Worm (Caenorhabditis elegans) whole organism, early embryonic: ENCODE data around the gene F59A7.11.

Source experiments
- B0310.2 ChIP-seq: sonication (generic microtip); optimal IDR thresholded peaks from 2 replicates; lab custom pipeline; 2016; ENCODE audit warnings: mild to moderate bottlenecking, missing genetic modification characterization, missing compliant biosample characterization
- F13C5.2 ChIP-seq: sonication (generic microtip); optimal IDR thresholded peaks from 2 replicates; lab custom pipeline; 2017; ENCODE audit warnings: mild to moderate bottlenecking, missing genetic modification characterization, inconsistent platforms, missing compliant biosample characterization
- aly-1 ChIP-seq: sonication (generic microtip); optimal IDR thresholded peaks from 2 replicates; lab custom pipeline; 2016; ENCODE audit warnings: missing genetic modification characterization, missing compliant biosample characterization
- ama-1 ChIP-seq: fragments of 150-350 bp; optimal IDR thresholded peaks from 2 replicates; lab custom pipeline; 2014
- ceh-13 ChIP-seq: fragments of 200-800 bp; sonication (Bioruptor generic); optimal IDR thresholded peaks from 2 replicates; lab custom pipeline; 2018; ENCODE audit warnings: mild to moderate bottlenecking, missing genetic modification characterization, missing compliant biosample characterization
- ceh-36 ChIP-seq: sonication (generic microtip); optimal IDR thresholded peaks from 2 replicates; lab custom pipeline; 2016; ENCODE audit warnings: missing genetic modification characterization, inconsistent platforms, missing compliant biosample characterization
- ets-7 ChIP-seq: sonication (generic microtip); optimal IDR thresholded peaks from 2 replicates; lab custom pipeline; 2016; ENCODE audit warnings: missing genotype, missing genetic modification characterization, missing compliant biosample characterization
- flt-1 ChIP-seq: fragments of 200-800 bp; sonication (Bioruptor generic); IDR thresholded peaks from 2 replicates; pipeline ENCODE4 v1.3.6; 2022; ENCODE audit warnings: missing genetic modification characterization, missing compliant biosample characterization
- hmbx-1 ChIP-seq: sonication (generic microtip); optimal IDR thresholded peaks from 2 replicates; lab custom pipeline; 2016; ENCODE audit warnings: mild to moderate bottlenecking, missing genetic modification characterization, missing compliant biosample characterization
- hmg-4 ChIP-seq: fragments of 200-800 bp; sonication (Bioruptor generic); optimal IDR thresholded peaks from 2 replicates; lab custom pipeline; 2018; ENCODE audit warnings: mild to moderate bottlenecking, missing genetic modification characterization, missing compliant biosample characterization
- hnd-1 ChIP-seq: sonication (generic microtip); optimal IDR thresholded peaks from 2 replicates; lab custom pipeline; 2016; ENCODE audit warnings: missing genetic modification characterization, missing compliant biosample characterization
- pes-1 ChIP-seq: fragments of 200-800 bp; sonication (Bioruptor generic); IDR thresholded peaks from 2 replicates; pipeline ENCODE4 v1.3.6; 2022; ENCODE audit warnings: missing genetic modification reagents, missing genetic modification characterization, missing compliant biosample characterization
- scrt-1 ChIP-seq: fragments of 200-800 bp; sonication (Bioruptor generic); IDR thresholded peaks from 2 replicates; pipeline ENCODE4 v1.3.6; 2022; ENCODE audit warnings: missing genetic modification characterization, missing compliant biosample characterization
- sea-1 ChIP-seq: fragments of 200-800 bp; sonication (Bioruptor generic); conservative IDR thresholded peaks from 2 replicates; pipeline ENCODE4 v1.3.6; 2022; ENCODE audit warnings: missing genetic modification characterization, missing compliant biosample characterization
- tbx-11 ChIP-seq: fragments of 200-800 bp; sonication (Bioruptor generic); IDR thresholded peaks from 2 replicates; pipeline ENCODE4 v1.3.6; 2022; ENCODE audit warnings: missing genetic modification characterization, missing compliant biosample characterization
- tbx-37 ChIP-seq: fragments of 200-800 bp; sonication (Bioruptor generic); conservative IDR thresholded peaks from 2 replicates; pipeline ENCODE4 v1.3.6; 2022; ENCODE audit warnings: missing genetic modification reagents, missing genetic modification characterization, missing compliant biosample characterization
- tra-4 ChIP-seq: sonication (generic microtip); optimal IDR thresholded peaks from 2 replicates; lab custom pipeline; 2017; ENCODE audit warnings: missing genetic modification characterization, missing compliant biosample characterization

Gene F59A7.11

DNA sequence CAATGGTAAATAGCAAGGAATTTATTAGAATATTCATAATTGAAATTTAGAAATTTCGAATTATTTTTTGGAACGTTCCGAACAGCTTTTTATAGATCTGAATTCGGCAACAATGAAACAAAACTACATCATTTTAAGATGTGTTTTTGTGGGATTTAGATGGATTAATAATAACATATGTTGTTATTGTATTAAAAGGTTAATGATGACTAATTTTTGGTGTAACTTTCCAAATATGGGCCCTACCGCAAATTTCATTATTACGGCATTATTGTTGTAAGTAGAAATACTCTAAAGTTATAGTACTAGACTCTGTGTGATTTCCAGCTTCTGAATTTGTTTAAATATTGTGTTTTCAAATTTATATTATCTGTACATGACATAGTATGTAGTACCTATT is at the start of gene F59A7.11:
F59A7.11 (minus strand) TSS at position 101 of the 400 bp plus-strand sequence.
- TF ChIP-seq aly-1 (tag; lab: Kevin White, UChicago) (no peak), flt-1 (no peak), hmbx-1 (tag; lab: Kevin White, UChicago) (no peak), hnd-1 (tag; lab: Kevin White, UChicago) (no peak), B0310.2 (tag; lab: Kevin White, UChicago) (no peak)

DNA sequence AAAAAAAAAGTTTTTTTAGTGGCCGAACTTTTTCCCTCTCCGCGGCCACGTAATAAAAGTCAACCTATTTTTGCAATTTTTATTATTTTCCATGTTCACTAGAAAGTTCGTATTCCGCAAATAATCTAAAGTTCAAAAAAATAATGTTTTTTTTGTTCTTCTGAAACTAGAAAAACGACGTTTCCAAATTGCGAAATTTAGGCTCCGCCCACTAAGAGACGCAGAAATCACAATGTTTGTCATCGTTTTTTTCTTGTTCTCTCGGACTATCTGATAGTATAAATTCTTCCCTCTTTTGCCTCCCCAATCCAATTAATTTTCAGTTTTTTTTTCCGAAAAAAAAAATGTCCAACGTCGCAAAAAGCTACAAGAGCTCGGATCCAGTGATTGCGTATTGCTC is 43.6 kb upstream of the F59A7.11 start, which contains the start of gene comt-3:
comt-3 (plus strand) TSS at position 214 of the 400 bp plus-strand sequence.
- TF ChIP-seq aly-1 (tag; lab: Kevin White, UChicago), result no peak
- TF ChIP-seq ets-7, result no peak
- TF ChIP-seq F13C5.2 (tag; lab: Kevin White, UChicago), result no peak

DNA sequence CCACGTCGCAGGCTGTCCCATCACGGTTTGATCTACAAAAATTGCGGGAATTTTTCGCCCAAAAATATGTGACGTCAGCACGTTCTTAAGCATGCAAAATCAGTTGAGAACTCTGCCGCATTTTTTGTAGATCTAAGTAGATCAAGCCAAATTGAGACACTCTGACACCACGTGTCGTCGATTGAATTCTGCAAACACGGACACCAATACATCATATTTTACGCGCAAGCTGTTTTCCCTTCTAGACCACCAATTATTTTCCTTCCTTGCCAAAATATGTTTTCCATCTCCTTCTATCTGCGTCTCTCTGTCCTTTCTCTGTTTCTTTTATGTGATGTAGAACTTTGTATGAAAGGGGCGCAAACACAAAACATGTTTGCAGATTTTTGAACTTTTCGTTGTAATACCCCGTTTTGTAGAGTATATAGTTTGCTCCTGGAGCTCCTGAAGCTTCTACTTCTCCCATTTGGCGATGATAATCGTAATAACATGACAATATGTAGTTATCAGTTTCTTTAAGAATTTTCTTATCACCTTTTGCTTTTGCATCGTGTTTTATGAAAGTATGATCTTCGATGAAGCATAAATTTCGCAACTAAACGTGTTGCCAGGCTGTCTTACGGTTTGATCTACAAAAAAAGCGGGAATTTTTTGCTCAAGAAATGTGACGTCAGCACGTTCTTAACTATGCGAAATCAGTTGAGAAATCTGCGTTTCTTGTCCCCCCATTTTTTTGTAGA is 42.2 kb upstream of the F59A7.11 start:
- no peak for TF ChIP-seq tra-4 (tag; lab: Kevin White, UChicago)
- TF ChIP-seq ama-1 (lab: Kevin White, UChicago), result no peak
- TF ChIP-seq F13C5.2 (tag; lab: Kevin White, UChicago), result no peak
- TF ChIP-seq hmg-4, result no peak
- TF ChIP-seq ceh-13 (GFP tag; lab: Kevin White, UChicago), result no peak
- TF ChIP-seq B0310.2 (tag; lab: Kevin White, UChicago), result no peak
- TF ChIP-seq pes-1, result no peak

DNA sequence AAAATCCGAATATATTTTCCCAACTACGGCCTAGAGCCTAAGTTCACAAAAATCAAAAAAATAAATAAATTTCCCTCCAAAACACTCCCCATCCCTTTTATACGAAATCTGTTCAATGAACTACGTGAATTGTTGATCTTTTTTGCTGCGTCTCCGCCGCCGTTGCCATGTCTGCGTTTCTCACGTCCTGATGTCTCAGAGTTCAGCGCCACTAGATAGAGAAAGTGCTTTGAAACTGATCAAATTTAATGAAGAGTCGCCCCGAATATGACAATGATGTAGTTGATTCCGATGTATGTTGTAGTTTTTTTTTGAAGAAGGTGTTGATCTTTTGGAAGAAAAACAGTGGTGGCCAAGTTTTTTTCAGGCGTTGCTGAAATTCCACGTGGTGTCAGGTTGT is 40.5 kb upstream of the F59A7.11 start:
- TF ChIP-seq F13C5.2 (tag; lab: Kevin White, UChicago), result no peak
- TF ChIP-seq tbx-11 (GFP tag; lab: Robert Waterston, UW), result no peak
- TF ChIP-seq ama-1 (lab: Kevin White, UChicago), result no peak
- no peak for TF ChIP-seq sea-1 (GFP tag; lab: Robert Waterston, UW)
- TF ChIP-seq ceh-36 (tag; lab: Kevin White, UChicago), result no peak
- no peak for TF ChIP-seq B0310.2 (tag; lab: Kevin White, UChicago)
- no peak for TF ChIP-seq flt-1
- TF ChIP-seq tbx-37 (GFP tag; lab: Robert Waterston, UW), result no peak
- TF ChIP-seq hmg-4, result no peak
- TF ChIP-seq hmbx-1 (tag; lab: Kevin White, UChicago), result no peak
- no peak for TF ChIP-seq aly-1 (tag; lab: Kevin White, UChicago)

DNA sequence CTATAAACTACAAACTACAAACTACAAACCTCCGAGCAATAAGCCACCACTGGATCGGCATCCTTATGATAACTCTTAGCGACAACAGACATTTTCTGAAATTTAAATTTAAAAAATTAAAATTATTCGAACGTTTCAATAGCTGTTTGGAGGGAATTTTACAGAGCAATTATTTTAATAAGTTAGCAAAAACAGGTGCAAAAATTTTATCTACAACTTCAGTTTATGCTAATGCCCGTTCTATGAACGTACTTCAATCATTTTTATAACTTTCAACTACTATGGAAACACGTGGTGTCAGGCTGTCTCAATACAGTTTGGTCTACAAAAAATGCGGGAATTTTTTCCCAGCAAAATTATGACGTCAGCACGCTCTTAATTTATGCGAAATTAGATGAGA is 39.8 kb upstream of the F59A7.11 start, which contains the start of gene comt-5:
comt-5 (minus strand) TSS at position 101 of the 400 bp plus-strand sequence.
- TF ChIP-seq ceh-36 (tag; lab: Kevin White, UChicago) (no peak), B0310.2 (tag; lab: Kevin White, UChicago) (no peak), flt-1 (no peak), ets-7 (no peak), hnd-1 (tag; lab: Kevin White, UChicago) (no peak), sea-1 (GFP tag; lab: Robert Waterston, UW) (no peak), F13C5.2 (tag; lab: Kevin White, UChicago) (no peak), pes-1 (no peak), tbx-11 (GFP tag; lab: Robert Waterston, UW) (no peak)

DNA sequence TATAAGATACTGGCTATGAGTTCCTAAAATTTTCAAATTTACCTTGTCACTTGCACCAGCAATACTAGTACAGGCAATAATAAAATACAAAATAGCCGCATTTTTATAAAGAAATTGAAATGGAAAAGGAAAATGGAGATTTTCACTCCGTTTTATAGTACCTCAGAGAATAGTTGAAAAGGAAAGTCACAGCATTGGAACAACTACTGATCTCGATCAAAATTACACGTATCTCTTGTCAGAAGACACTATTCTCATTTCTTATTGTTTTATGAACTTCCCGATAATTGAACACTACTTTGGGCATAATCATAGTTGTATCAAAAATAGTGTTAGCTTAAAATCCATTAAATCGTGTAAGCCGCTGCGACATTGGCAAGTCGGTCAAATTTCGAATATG is 37.8 kb upstream of the F59A7.11 start, which contains the start of gene Y40B10A.11:
Y40B10A.11 (minus strand) TSS at position 101 of the 400 bp plus-strand sequence.
- no peak for TF ChIP-seq ceh-36 (tag; lab: Kevin White, UChicago)
- no peak for TF ChIP-seq pes-1
- no peak for TF ChIP-seq F13C5.2 (tag; lab: Kevin White, UChicago)
- no peak for TF ChIP-seq sea-1 (GFP tag; lab: Robert Waterston, UW)
- no peak for TF ChIP-seq flt-1
- no peak for TF ChIP-seq aly-1 (tag; lab: Kevin White, UChicago)
- no peak for TF ChIP-seq ama-1 (lab: Kevin White, UChicago)
- TF ChIP-seq tbx-11 (GFP tag; lab: Robert Waterston, UW), result no peak
- no peak for TF ChIP-seq ceh-13 (GFP tag; lab: Kevin White, UChicago)
- TF ChIP-seq B0310.2 (tag; lab: Kevin White, UChicago), result no peak
- TF ChIP-seq hmbx-1 (tag; lab: Kevin White, UChicago), result no peak
- no peak for TF ChIP-seq tra-4 (tag; lab: Kevin White, UChicago)
- TF ChIP-seq ets-7, result no peak
- no peak for TF ChIP-seq hmg-4
- no peak for TF ChIP-seq hnd-1 (tag; lab: Kevin White, UChicago)
- no peak for TF ChIP-seq tbx-37 (GFP tag; lab: Robert Waterston, UW)
- no peak for TF ChIP-seq scrt-1 (GFP tag; lab: Robert Waterston, UW)

DNA sequence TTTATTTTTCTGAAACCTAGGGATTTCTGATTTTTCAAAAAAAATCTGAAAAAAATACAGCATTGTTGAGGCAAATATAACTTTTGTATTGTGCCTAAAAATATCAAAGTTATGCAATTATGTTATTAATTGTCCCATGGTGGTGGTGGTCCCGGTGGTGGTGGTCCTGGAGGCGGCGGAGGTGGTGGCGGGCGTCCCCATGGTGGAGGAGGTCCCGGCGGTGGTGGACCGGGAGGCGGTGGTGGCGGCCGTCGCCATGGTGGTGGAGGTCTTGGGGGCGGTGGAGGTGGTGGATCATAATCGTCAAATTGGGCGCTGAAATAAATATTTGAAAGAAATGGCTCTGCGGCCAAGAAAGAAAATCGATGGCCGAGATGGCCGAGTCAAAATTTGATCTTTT is 37.1 kb upstream of the F59A7.11 start:
- TF ChIP-seq flt-1, result no peak
- 0 out of 2 replicates have a peak, but pooled peaks have one; percentile 48 for TF ChIP-seq scrt-1 (GFP tag; lab: Robert Waterston, UW)

DNA sequence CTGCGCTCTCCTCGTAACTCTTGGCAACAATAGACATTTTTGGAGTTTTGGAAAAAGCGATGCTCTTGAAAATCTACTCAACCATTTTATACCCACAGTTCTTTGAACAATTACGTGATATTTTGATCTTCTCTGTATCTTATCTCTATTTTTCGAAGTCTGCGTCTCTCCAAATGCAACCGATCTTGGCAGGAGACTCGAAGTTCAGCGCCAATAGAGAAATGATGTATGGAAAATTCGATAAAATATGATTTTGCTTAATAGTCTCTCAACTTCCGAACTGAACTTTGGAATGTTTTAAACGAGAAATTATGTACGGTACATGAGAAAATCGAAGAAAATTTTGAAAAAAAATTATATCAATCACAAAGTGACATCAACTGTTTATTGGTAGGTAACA is 36.4 kb upstream of the F59A7.11 start, which contains the start of gene comt-4:
comt-4 (minus strand) TSS at position 50 of the 400 bp plus-strand sequence.
- TF ChIP-seq hnd-1 (tag; lab: Kevin White, UChicago) (no peak), ama-1 (lab: Kevin White, UChicago) (no peak), hmbx-1 (tag; lab: Kevin White, UChicago) (no peak), scrt-1 (GFP tag; lab: Robert Waterston, UW) (no peak), tbx-37 (GFP tag; lab: Robert Waterston, UW) (no peak), ets-7 (no peak), ceh-36 (tag; lab: Kevin White, UChicago) (no peak), pes-1 (no peak), F13C5.2 (tag; lab: Kevin White, UChicago) (no peak), tra-4 (tag; lab: Kevin White, UChicago) (no peak), sea-1 (GFP tag; lab: Robert Waterston, UW) (no peak), tbx-11 (GFP tag; lab: Robert Waterston, UW) (no peak), ceh-13 (GFP tag; lab: Kevin White, UChicago) (no peak)
